Worm (Caenorhabditis elegans) whole organism, L3 larva: ENCODE data around the gene sre-30.

ENCODE experiments used
- R02D3.7 ChIP-seq: fragments of 150-350 bp; optimal IDR thresholded peaks from 2 replicates; lab custom pipeline; 2014; ENCODE audit warnings: missing biosample characterization, missing genetic modification characterization
- ZK546.5 ChIP-seq: sonication (generic microtip); optimal IDR thresholded peaks from 2 replicates; lab custom pipeline; 2017; ENCODE audit warnings: missing biosample characterization, missing genetic modification characterization
- aly-2 ChIP-seq: fragments of 150-350 bp; optimal IDR thresholded peaks from 2 replicates; lab custom pipeline; 2014; ENCODE audit warnings: missing biosample characterization, missing genetic modification characterization
- ama-1 ChIP-seq: fragments of 150-350 bp; optimal IDR thresholded peaks from 2 replicates; lab custom pipeline; 2018
- ceh-16 ChIP-seq: sonication (generic microtip); optimal IDR thresholded peaks from 2 replicates; lab custom pipeline; 2017; ENCODE audit warnings: missing biosample characterization, missing genetic modification characterization
- ceh-28 ChIP-seq: fragments of 150-350 bp; optimal IDR thresholded peaks from 2 replicates; lab custom pipeline; 2014; ENCODE audit warnings: missing biosample characterization, missing genetic modification reagents, missing genetic modification characterization
- ceh-82 ChIP-seq: fragments of 150-350 bp; optimal IDR thresholded peaks from 2 replicates; lab custom pipeline; 2014; ENCODE audit warnings: missing biosample characterization, missing genetic modification characterization
- ceh-9 ChIP-seq: sonication (generic microtip); optimal IDR thresholded peaks from 2 replicates; lab custom pipeline; 2018; ENCODE audit warnings: missing biosample characterization, missing genetic modification characterization
- daf-12 ChIP-seq: fragments of 150-350 bp; optimal IDR thresholded peaks from 2 replicates; lab custom pipeline; 2014; ENCODE audit warnings: missing biosample characterization, missing genetic modification reagents, missing genetic modification characterization
- egl-27 ChIP-seq: sonication (generic microtip); optimal IDR thresholded peaks from 4 replicates; lab custom pipeline; 2017; ENCODE audit warnings: missing biosample characterization, missing genetic modification reagents, missing genetic modification characterization
- elt-1 ChIP-seq: fragments of 150-350 bp; optimal IDR thresholded peaks from 2 replicates; lab custom pipeline; 2014; ENCODE audit warnings: missing biosample characterization, missing genetic modification characterization
- elt-2 ChIP-seq: sonication (generic microtip); optimal IDR thresholded peaks from 2 replicates; lab custom pipeline; 2016; ENCODE audit warnings: missing genetic modification reagents, mild to moderate bottlenecking, missing genetic modification characterization, missing compliant biosample characterization
- elt-3 ChIP-seq, 3 experiments: fragments of 150-350 bp in 1 of 3; sonication (generic microtip) in 2 of 3; optimal IDR thresholded peaks; 2 replicates in 2 of 3; 4 replicates in 1 of 3; lab custom pipeline; 2014 to 2017; ENCODE audit warnings: missing biosample characterization in 3 of 3, missing genetic modification characterization in 3 of 3
- eor-1 ChIP-seq, 2 experiments: fragments of 150-350 bp; optimal IDR thresholded peaks; 2 replicates each; lab custom pipeline; 2014 to 2018; ENCODE audit warnings: missing biosample characterization in 2 of 2, missing genetic modification characterization in 2 of 2
- fkh-2 ChIP-seq: fragments of 150-350 bp; optimal IDR thresholded peaks from 2 replicates; lab custom pipeline; 2014; ENCODE audit warnings: missing biosample characterization, missing genetic modification reagents, missing genetic modification characterization
- fos-1 ChIP-seq: fragments of 150-350 bp; optimal IDR thresholded peaks from 2 replicates; lab custom pipeline; 2014; ENCODE audit warnings: missing biosample characterization, missing genetic modification characterization
- hmg-11 ChIP-seq: sonication (generic microtip); optimal IDR thresholded peaks from 2 replicates; lab custom pipeline; 2016; ENCODE audit warnings: missing genetic modification characterization, missing compliant biosample characterization
- lin-15B ChIP-seq: fragments of 150-350 bp; optimal IDR thresholded peaks from 2 replicates; lab custom pipeline; 2014; ENCODE audit warnings: missing biosample characterization, missing genetic modification characterization
- lin-39 ChIP-seq: fragments of 150-350 bp; optimal IDR thresholded peaks from 2 replicates; lab custom pipeline; 2018; ENCODE audit warnings: missing biosample characterization, missing genetic modification reagents, missing genetic modification characterization
- lsy-12 ChIP-seq: sonication (generic microtip); optimal IDR thresholded peaks from 2 replicates; lab custom pipeline; 2016; ENCODE audit warnings: mild to moderate bottlenecking, missing genetic modification characterization, missing compliant biosample characterization
- mml-1 ChIP-seq: fragments of 150-350 bp; sonication (generic microtip); optimal IDR thresholded peaks from 3 replicates; lab custom pipeline; 2014; ENCODE audit warnings: missing biosample characterization, missing genetic modification characterization
- nfya-1 ChIP-seq: sonication (generic microtip); optimal IDR thresholded peaks from 2 replicates; lab custom pipeline; 2017; ENCODE audit warnings: missing genetic modification characterization, mild to moderate bottlenecking, missing compliant biosample characterization, antibody characterized with exemption, moderate library complexity; ENCODE audit not compliant: insufficient read depth
- nhr-12 ChIP-seq: fragments of 150-350 bp; optimal IDR thresholded peaks from 2 replicates; lab custom pipeline; 2014; ENCODE audit warnings: missing biosample characterization, missing genetic modification characterization
- nhr-23 ChIP-seq: fragments of 150-350 bp; optimal IDR thresholded peaks from 2 replicates; lab custom pipeline; 2014; ENCODE audit warnings: missing biosample characterization, missing genetic modification reagents, missing genetic modification characterization
- nhr-237 ChIP-seq: fragments of 150-350 bp; optimal IDR thresholded peaks from 2 replicates; lab custom pipeline; 2014; ENCODE audit warnings: missing biosample characterization, missing genetic modification characterization
- nhr-25 ChIP-seq: sonication (generic microtip); optimal IDR thresholded peaks from 2 replicates; lab custom pipeline; 2017; ENCODE audit warnings: missing biosample characterization, missing genetic modification characterization
- nhr-28 ChIP-seq: fragments of 150-350 bp; optimal IDR thresholded peaks from 2 replicates; lab custom pipeline; 2014; ENCODE audit warnings: missing biosample characterization, missing genetic modification characterization
- nhr-67 ChIP-seq: fragments of 150-350 bp; optimal IDR thresholded peaks from 2 replicates; lab custom pipeline; 2014; ENCODE audit warnings: missing biosample characterization, missing genetic modification characterization
- nhr-76 ChIP-seq: fragments of 150-350 bp; sonication (generic microtip); optimal IDR thresholded peaks from 5 replicates; lab custom pipeline; 2014; ENCODE audit warnings: missing biosample characterization, missing genetic modification characterization
- nhr-77 ChIP-seq: fragments of 150-350 bp; optimal IDR thresholded peaks from 2 replicates; lab custom pipeline; 2014; ENCODE audit warnings: missing biosample characterization, missing genetic modification characterization
- pha-4 ChIP-seq: fragments of 150-350 bp; optimal IDR thresholded peaks from 2 replicates; lab custom pipeline; 2014; ENCODE audit warnings: missing biosample characterization, missing genetic modification reagents, missing genetic modification characterization
- pqm-1 ChIP-seq: fragments of 150-350 bp; optimal IDR thresholded peaks from 2 replicates; lab custom pipeline; 2017; ENCODE audit warnings: missing biosample characterization, missing genetic modification characterization, inconsistent platforms
- sea-2 ChIP-seq: fragments of 150-350 bp; sonication (generic microtip); optimal IDR thresholded peaks from 4 replicates; lab custom pipeline; 2014; ENCODE audit warnings: missing biosample characterization, missing genetic modification reagents, missing genetic modification characterization
- snpc-4 ChIP-seq: fragments of 150-350 bp; optimal IDR thresholded peaks from 2 replicates; lab custom pipeline; 2014; ENCODE audit warnings: missing biosample characterization, missing genetic modification characterization
- tbx-2 ChIP-seq: sonication (generic microtip); optimal IDR thresholded peaks from 2 replicates; lab custom pipeline; 2016; ENCODE audit warnings: mild to moderate bottlenecking, missing genetic modification characterization, missing compliant biosample characterization
- zag-1 ChIP-seq: fragments of 150-350 bp; optimal IDR thresholded peaks from 2 replicates; lab custom pipeline; 2014; ENCODE audit warnings: missing biosample characterization, missing genetic modification characterization
- ztf-11 ChIP-seq: fragments of 150-350 bp; optimal IDR thresholded peaks from 2 replicates; lab custom pipeline; 2014; ENCODE audit warnings: missing biosample characterization, missing genetic modification characterization
- ztf-4 ChIP-seq: fragments of 150-350 bp; optimal IDR thresholded peaks from 2 replicates; lab custom pipeline; 2014; ENCODE audit warnings: missing biosample characterization, missing genetic modification characterization

Gene sre-30

ce11 chrII:12397656-12398055 lies 8.6 kb downstream of the sre-30 start, which contains the start of gene F57G9.7:
Gene F57G9.7, minus strand, starts transcription at chrII:12397756.
- TF ChIP-seq pha-4 (tag; lab: Kevin White, UChicago) (no peak), elt-3 (tag; optimal IDR thresholded peaks at IDR 0.05; lab: Kevin White, UChicago) (no peak), fos-1 (no peak), nhr-28 (no peak), nhr-76 (tag; lab: Kevin White, UChicago) (no peak), elt-2 (tag; lab: Kevin White, UChicago) (no peak), ztf-4 (tag; lab: Kevin White, UChicago) (no peak), daf-12 (tag; lab: Kevin White, UChicago) (no peak), lin-39 (tag; lab: Kevin White, UChicago) (no peak), ceh-28 (no peak), nhr-67 (tag; lab: Kevin White, UChicago) (no peak), nhr-12 (tag; lab: Kevin White, UChicago) (no peak), nhr-25 (tag; lab: Kevin White, UChicago) (no peak), lsy-12 (tag; lab: Kevin White, UChicago) (no peak), mml-1 (tag; lab: Kevin White, UChicago) (no peak), R02D3.7 (tag; lab: Kevin White, UChicago) (no peak), ceh-82 (tag; lab: Kevin White, UChicago) (no peak), nfya-1 (no peak)

ce11 chrII:12394138-12394537 lies 12.2 kb downstream of the sre-30 start:
- TF ChIP-seq daf-12 (tag; lab: Kevin White, UChicago): no peak
- peak; percentile 91 for TF ChIP-seq ceh-28
- TF ChIP-seq pqm-1 (tag; lab: Kevin White, UChicago): no peak
- TF ChIP-seq elt-2 (tag; lab: Kevin White, UChicago): no peak
- no peak for TF ChIP-seq aly-2
- TF ChIP-seq ama-1 (lab: Kevin White, UChicago): no peak
- TF ChIP-seq nhr-23 (tag; lab: Kevin White, UChicago): no peak
- TF ChIP-seq fkh-2 (tag; lab: Kevin White, UChicago): no peak

ce11 chrII:12393690-12394089 lies 12.6 kb downstream of the sre-30 start, which contains the start of gene Y57A10B.7:
Gene Y57A10B.7, minus strand, starts transcription at chrII:12393790.
- no peak for TF ChIP-seq ZK546.5 (tag; lab: Kevin White, UChicago)
- TF ChIP-seq ama-1 (lab: Kevin White, UChicago): no peak
- TF ChIP-seq nhr-25 (tag; lab: Kevin White, UChicago): no peak
- no peak for TF ChIP-seq mml-1 (tag; lab: Kevin White, UChicago)
- no peak for TF ChIP-seq lin-39 (tag; lab: Kevin White, UChicago)
- no peak for TF ChIP-seq aly-2
- TF ChIP-seq ztf-11 (tag; lab: Kevin White, UChicago): no peak
- TF ChIP-seq ceh-28: no peak
- no peak for TF ChIP-seq sea-2 (GFP tag; lab: Kevin White, UChicago)
- no peak for TF ChIP-seq nfya-1
- no peak for TF ChIP-seq nhr-67 (tag; lab: Kevin White, UChicago)

- TF ChIP-seq ceh-9 (no peak), elt-1 (no peak), tbx-2 (tag; lab: Kevin White, UChicago) (no peak), daf-12 (tag; lab: Kevin White, UChicago) (no peak), nhr-28 (no peak), nhr-12 (tag; lab: Kevin White, UChicago) (no peak), ceh-16 (tag; lab: Kevin White, UChicago) (no peak), egl-27 (tag; lab: Kevin White, UChicago) (no peak), lin-39 (tag; lab: Kevin White, UChicago) (no peak), ztf-4 (tag; lab: Kevin White, UChicago) (no peak), mml-1 (tag; lab: Kevin White, UChicago) (no peak), lsy-12 (tag; lab: Kevin White, UChicago) (no peak)
Measured at ce11 chrII:12389783-12390182, 16.5 kb downstream of the sre-30 start, which contains the start of gene Y57A10B.6. Gene Y57A10B.6, plus strand, starts transcription at chrII:12390083.

ce11 chrII:12387980-12388379 lies 18.3 kb downstream of the sre-30 start, which contains the start of gene sre-41:
Gene sre-41, plus strand, starts transcription at chrII:12388280.
- no peak for TF ChIP-seq nhr-77 (tag; lab: Kevin White, UChicago)
- TF ChIP-seq ama-1 (lab: Kevin White, UChicago): no peak
- no peak for TF ChIP-seq mml-1 (tag; lab: Kevin White, UChicago)
- no peak for TF ChIP-seq snpc-4 (tag; lab: Kevin White, UChicago)
- TF ChIP-seq nhr-237 (tag; lab: Kevin White, UChicago): no peak
- TF ChIP-seq lin-15B (tag; lab: Kevin White, UChicago): no peak
- TF ChIP-seq egl-27 (tag; lab: Kevin White, UChicago): no peak
- TF ChIP-seq ztf-4 (tag; lab: Kevin White, UChicago): no peak
- no peak for TF ChIP-seq nhr-76 (tag; lab: Kevin White, UChicago)
- TF ChIP-seq nhr-23 (tag; lab: Kevin White, UChicago): no peak
- no peak for TF ChIP-seq nhr-12 (tag; lab: Kevin White, UChicago)
- TF ChIP-seq daf-12 (tag; lab: Kevin White, UChicago): no peak
- no peak for TF ChIP-seq ztf-11 (tag; lab: Kevin White, UChicago)
- no peak for TF ChIP-seq nhr-67 (tag; lab: Kevin White, UChicago)
- TF ChIP-seq fos-1: no peak
- TF ChIP-seq hmg-11 (tag; lab: Kevin White, UChicago): no peak
- no peak for TF ChIP-seq fkh-2 (tag; lab: Kevin White, UChicago)
- no peak for TF ChIP-seq eor-1 (tag; optimal IDR thresholded peaks at IDR 0.05; lab: Kevin White, UChicago)
- no peak for TF ChIP-seq zag-1 (tag; lab: Kevin White, UChicago)
- TF ChIP-seq elt-1: no peak
